Fruit fly (Drosophila melanogaster) whole organism, adult: ENCODE results near the gene CG42404.
A peak's percentile ranks its signal among the peaks of the same experiment; 100 is the strongest.

Source experiments
- CG12768 ChIP-seq: fragments of 200-800 bp; sonication (Bioruptor generic); optimal IDR thresholded peaks from 2 replicates; lab custom pipeline; 2017; ENCODE audit warnings: missing biosample characterization, missing genetic modification characterization, mild to moderate bottlenecking, moderate library complexity, missing genetic modification reagents
- CG14711 ChIP-seq: fragments of 200-800 bp; sonication (Bioruptor generic); optimal IDR thresholded peaks from 2 replicates; lab custom pipeline; 2018; ENCODE audit warnings: missing biosample characterization, mild to moderate bottlenecking, missing genetic modification characterization, moderate library complexity
- CG33017 ChIP-seq: fragments of 200-800 bp; sonication (Bioruptor generic); optimal IDR thresholded peaks from 2 replicates; lab custom pipeline; 2018; ENCODE audit warnings: missing biosample characterization, mild to moderate bottlenecking, missing genetic modification characterization, moderate library complexity
- CG5204 ChIP-seq: fragments of 200-800 bp; sonication (Bioruptor generic); optimal IDR thresholded peaks from 2 replicates; lab custom pipeline; 2016; ENCODE audit warnings: missing biosample characterization, missing genetic modification characterization
- CG7045 ChIP-seq: fragments of 200-800 bp; sonication (Bioruptor generic); optimal IDR thresholded peaks from 2 replicates; lab custom pipeline; 2017; ENCODE audit warnings: missing biosample characterization, mild to moderate bottlenecking, missing genetic modification characterization
- CG7101 ChIP-seq: fragments of 200-800 bp; sonication (Bioruptor generic); optimal IDR thresholded peaks from 2 replicates; lab custom pipeline; 2018; ENCODE audit warnings: missing biosample characterization, mild to moderate bottlenecking, missing genetic modification characterization, moderate library complexity
- Clk ChIP-seq: fragments of 200-800 bp; sonication (Bioruptor generic); optimal IDR thresholded peaks from 2 replicates; lab custom pipeline; 2017; ENCODE audit warnings: missing biosample characterization, missing genetic modification characterization
- Hr96 ChIP-seq: fragments of 200-800 bp; sonication (Bioruptor generic); optimal IDR thresholded peaks from 2 replicates; lab custom pipeline; 2016; ENCODE audit warnings: missing biosample characterization, missing genetic modification characterization
- Mnt ChIP-seq: fragments of 200-800 bp; sonication (Bioruptor generic); optimal IDR thresholded peaks from 2 replicates; lab custom pipeline; 2016; ENCODE audit warnings: missing biosample characterization, mild to moderate bottlenecking, missing genetic modification characterization
- bab1 ChIP-seq: fragments of 200-800 bp; sonication (Bioruptor generic); optimal IDR thresholded peaks from 3 replicates; lab custom pipeline; 2019; ENCODE audit warnings: missing biosample characterization, mild to moderate bottlenecking, missing genetic modification characterization, moderate library complexity
- cic ChIP-seq: fragments of 200-800 bp; sonication (Bioruptor generic); optimal IDR thresholded peaks from 2 replicates; lab custom pipeline; 2017; ENCODE audit warnings: missing biosample characterization, mild to moderate bottlenecking, missing genetic modification characterization, moderate library complexity
- ovo ChIP-seq: fragments of 200-800 bp; sonication (Bioruptor generic); optimal IDR thresholded peaks from 2 replicates; lab custom pipeline; 2016; ENCODE audit warnings: missing biosample characterization, missing genetic modification characterization
- pad ChIP-seq: fragments of 200-800 bp; sonication (Bioruptor generic); optimal IDR thresholded peaks from 3 replicates; lab custom pipeline; 2017; ENCODE audit warnings: missing biosample characterization, missing genetic modification characterization, mild to moderate bottlenecking, moderate library complexity, missing genetic modification reagents
- toe ChIP-seq: fragments of 200-800 bp; sonication (Bioruptor generic); optimal IDR thresholded peaks from 2 replicates; lab custom pipeline; 2016; ENCODE audit warnings: missing biosample characterization, missing genetic modification characterization

DNA sequence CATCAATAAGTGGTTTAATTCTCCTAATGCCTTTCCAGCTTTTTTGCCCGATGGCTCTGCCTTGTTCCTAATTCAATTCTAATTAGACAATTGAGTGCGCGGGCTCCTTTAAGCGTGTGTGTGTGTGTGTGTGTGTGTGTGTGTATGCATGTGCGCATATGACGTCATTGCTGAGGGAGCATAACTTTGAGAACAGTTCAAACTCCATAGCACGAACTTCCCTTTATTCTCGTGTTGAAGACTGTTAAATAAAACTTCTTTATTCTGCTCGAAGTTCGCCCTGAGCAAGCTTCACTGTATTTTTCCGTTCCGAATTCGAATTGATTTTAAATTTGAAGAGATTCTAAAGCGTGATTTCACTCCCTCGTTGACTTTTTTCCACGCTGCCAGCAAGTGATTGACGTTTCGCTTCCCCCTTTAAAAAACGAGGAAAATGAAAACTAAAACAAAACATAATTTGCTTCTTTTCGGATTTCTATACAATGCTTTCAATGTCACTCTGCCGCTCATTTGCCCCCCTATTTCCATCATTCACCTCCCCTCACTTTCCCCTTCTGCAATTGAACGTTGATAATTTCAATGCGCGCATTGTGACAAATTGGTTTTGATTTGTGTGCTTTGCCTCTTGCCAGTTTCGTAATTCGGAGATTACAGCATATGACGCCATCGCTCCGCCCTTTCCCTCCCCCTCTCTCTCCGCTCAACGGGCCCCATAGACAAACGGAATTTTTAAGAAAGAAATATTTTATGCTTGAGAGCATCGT is 42.5 kb downstream of the CG42404 start:
- TF ChIP-seq CG14711 (tag; lab: Kevin White, UChicago), result no peak
- no peak for TF ChIP-seq Hr96 (GFP tag; lab: Kevin White, UChicago)
- TF ChIP-seq CG7045 (GFP tag; lab: Kevin White, UChicago), result no peak
- TF ChIP-seq ovo (GFP tag; lab: Kevin White, UChicago), result no peak
- no peak for TF ChIP-seq cic (GFP tag; lab: Kevin White, UChicago)
- TF ChIP-seq toe (GFP tag; lab: Kevin White, UChicago), result no peak
- peak; percentile 81 for TF ChIP-seq pad
- TF ChIP-seq CG7101 (tag; lab: Kevin White, UChicago), result no peak
- TF ChIP-seq Mnt (GFP tag; lab: Kevin White, UChicago), result no peak
- TF ChIP-seq CG33017, result no peak
- no peak for TF ChIP-seq CG12768
- TF ChIP-seq bab1 (GFP tag; lab: Kevin White, UChicago), result no peak
- TF ChIP-seq Clk (GFP tag; lab: Kevin White, UChicago), result peak; percentile 5
- TF ChIP-seq CG5204 (GFP tag; lab: Kevin White, UChicago), result no peak
